Worm (Caenorhabditis elegans): Measurements from ENCODE around the gene ing-3.

ing-3 gene

ce11 chrII:13916040-13916439, 40.2 kb downstream of the ing-3 start, which contains the start of gene mltn-3:
Gene mltn-3, plus strand, starts transcription at chrII:13916340.
- TF ChIP-seq pha-2 (tag; optimal IDR thresholded peaks at IDR 0.05) (no peak), ets-4 (tag; optimal IDR thresholded peaks at IDR 0.05) (no peak), che-1 (tag; optimal IDR thresholded peaks at IDR 0.05) (no peak), ceh-6 (GFP tag; optimal IDR thresholded peaks at IDR 0.05) (no peak), Y22D7AL.16 (tag; optimal IDR thresholded peaks at IDR 0.05) (no peak), ceh-18 (tag; optimal IDR thresholded peaks at IDR 0.05) (no peak), fax-1 (tag; optimal IDR thresholded peaks at IDR 0.05) (no peak)

ce11 chrII:13919100-13919499, 43.3 kb downstream of the ing-3 start:
- TF ChIP-seq ets-4 (tag; optimal IDR thresholded peaks at IDR 0.05) (no peak), madf-2 (tag; optimal IDR thresholded peaks at IDR 0.05) (no peak), unc-55 (GFP tag; optimal IDR thresholded peaks at IDR 0.05) (no peak), hlh-15 (tag; optimal IDR thresholded peaks at IDR 0.05) (no peak), hlh-13 (GFP tag; optimal IDR thresholded peaks at IDR 0.05) (no peak), ceh-22 (tag; optimal IDR thresholded peaks at IDR 0.05) (no peak), Y22D7AL.16 (tag; optimal IDR thresholded peaks at IDR 0.05) (no peak), F13H6.1 (tag; optimal IDR thresholded peaks at IDR 0.05) (no peak), fax-1 (tag; optimal IDR thresholded peaks at IDR 0.05) (no peak), elt-2 (tag; optimal IDR thresholded peaks at IDR 0.05) (no peak), ama-1 (optimal IDR thresholded peaks at IDR 0.05) (no peak), ref-2 (tag; optimal IDR thresholded peaks at IDR 0.05) (no peak)

ce11 chrII:13924909-13925308, 49.1 kb downstream of the ing-3 start, which contains the start of gene mltn-5:
Gene mltn-5, plus strand, starts transcription at chrII:13925209.
- TF ChIP-seq ama-1 (optimal IDR thresholded peaks at IDR 0.05) = no peak
- no peak for TF ChIP-seq npax-4 (tag; optimal IDR thresholded peaks at IDR 0.05)
- no peak for TF ChIP-seq ref-2 (tag; optimal IDR thresholded peaks at IDR 0.05)

- TF ChIP-seq ceh-9 (tag; optimal IDR thresholded peaks at IDR 0.05) = no peak
- TF ChIP-seq ceh-34 (tag; optimal IDR thresholded peaks at IDR 0.05) = no peak
- no peak for TF ChIP-seq unc-55 (GFP tag; optimal IDR thresholded peaks at IDR 0.05)
- TF ChIP-seq K02D7.2 (tag; optimal IDR thresholded peaks at IDR 0.05) = no peak
- no peak for TF ChIP-seq Y22D7AL.16 (tag; optimal IDR thresholded peaks at IDR 0.05)
- TF ChIP-seq elt-4 (tag; optimal IDR thresholded peaks at IDR 0.05) = no peak
- no peak for TF ChIP-seq ceh-24 (tag; optimal IDR thresholded peaks at IDR 0.05)
- TF ChIP-seq ceh-31 (tag; optimal IDR thresholded peaks at IDR 0.05) = no peak
- no peak for TF ChIP-seq ztf-16 (tag; optimal IDR thresholded peaks at IDR 0.05)
- no peak for TF ChIP-seq lin-11 (tag; optimal IDR thresholded peaks at IDR 0.05)
- no peak for TF ChIP-seq pax-1 (tag; optimal IDR thresholded peaks at IDR 0.05)
- no peak for TF ChIP-seq syd-9 (tag; optimal IDR thresholded peaks at IDR 0.05)
- no peak for TF ChIP-seq hlh-6 (tag; optimal IDR thresholded peaks at IDR 0.05)
- no peak for TF ChIP-seq odd-2 (tag; optimal IDR thresholded peaks at IDR 0.05)
- no peak for TF ChIP-seq che-1 (tag; optimal IDR thresholded peaks at IDR 0.05)
- no peak for TF ChIP-seq pag-3 (tag; optimal IDR thresholded peaks at IDR 0.05; ENCODE audit: borderline replicate concordance)
- no peak for TF ChIP-seq fkh-10 (GFP tag; optimal IDR thresholded peaks at IDR 0.05)
- no peak for TF ChIP-seq ceh-22 (tag; optimal IDR thresholded peaks at IDR 0.05)
- TF ChIP-seq elt-2 (tag; optimal IDR thresholded peaks at IDR 0.05) = no peak
These were observed 56.1 kb downstream of the ing-3 start, which contains the start of gene hot-3 for ce11 chrII:13931944-13932343. Gene hot-3, minus strand, starts transcription at chrII:13932044.
